Worm (Caenorhabditis elegans): ENCODE results near the gene rcq-5.
A peak's percentile ranks its signal among the peaks of the same experiment; 100 is the strongest.

The rcq-5 gene

ce11 chrIII:4060856-4061383, 3.1 kb upstream of the rcq-5 start:
- TF ChIP-seq madf-3 (GFP tag; IDR thresholded peaks at IDR 0.05) (0 out of 2 replicates have a peak, but pooled peaks have one; percentile 4), cebp-2 (GFP tag; IDR thresholded peaks at IDR 0.05) (0 out of 2 replicates have a peak, but pooled peaks have one; percentile 75), D2030.7 (GFP tag; IDR thresholded peaks at IDR 0.05) (peak; percentile 43), tbp1 (GFP tag; optimal IDR thresholded peaks at IDR 0.05) (peak; percentile 69), rpc-1 (optimal IDR thresholded peaks at IDR 0.05) (peak; percentile 37), rpc-1 (tag; optimal IDR thresholded peaks at IDR 0.05) (peak; percentile 65), zfh-2 (GFP tag; conservative IDR thresholded peaks at IDR 0.05) (0 out of 2 replicates have a peak, but pooled peaks have one; percentile 20), F33H1.4 (GFP tag; IDR thresholded peaks at IDR 0.05) (0 out of 2 replicates have a peak, but pooled peaks have one; percentile 13), ztf-18 (tag; optimal IDR thresholded peaks at IDR 0.05) (peak; percentile 6), lin-26 (GFP tag; IDR thresholded peaks at IDR 0.05) (peak; percentile 54; the same call in 1 of the 2 replicates)

ce11 chrIII:4060019-4060418, 2.2 kb upstream of the rcq-5 start, which contains the start of gene his-70:
Gene his-70 (minus strand): TSS chrIII:4060119.
- TF ChIP-seq D2030.7 (GFP tag; IDR thresholded peaks at IDR 0.05) (no peak), tbx-9 (tag; optimal IDR thresholded peaks at IDR 0.05; ENCODE audit: borderline replicate concordance) (no peak), atf-7 (tag; optimal IDR thresholded peaks at IDR 0.05) (no peak), ceh-58 (GFP tag; IDR thresholded peaks at IDR 0.05) (no peak), xnd-1 (tag; optimal IDR thresholded peaks at IDR 0.05) (no peak), ztf-28 (GFP tag; IDR thresholded peaks at IDR 0.05) (no peak), lag-1 (GFP tag; IDR thresholded peaks at IDR 0.05) (no peak), hmg-20 (GFP tag; IDR thresholded peaks at IDR 0.05) (no peak), ekl-4 (GFP tag; IDR thresholded peaks at IDR 0.05) (no peak), die-1 (tag; optimal IDR thresholded peaks at IDR 0.05) (no peak), lsy-27 (tag; optimal IDR thresholded peaks at IDR 0.05; ENCODE audit: borderline replicate concordance, insufficient read depth) (no peak), unc-62 (GFP tag; optimal IDR thresholded peaks at IDR 0.05) (no peak), ccch-3 (GFP tag; optimal IDR thresholded peaks at IDR 0.05) (no peak), sdz-38 (tag; optimal IDR thresholded peaks at IDR 0.05) (no peak), akir-1 (GFP tag; optimal IDR thresholded peaks at IDR 0.05) (no peak), zfh-2 (GFP tag; conservative IDR thresholded peaks at IDR 0.05) (no peak), lir-1 (GFP tag; conservative IDR thresholded peaks at IDR 0.05) (no peak), Y56A3A.18 (GFP tag; IDR thresholded peaks at IDR 0.05) (no peak)

- no peak for TF ChIP-seq nfya-2 (GFP tag; IDR thresholded peaks at IDR 0.05)
- TF ChIP-seq lag-1 (GFP tag; IDR thresholded peaks at IDR 0.05) = no peak
- TF ChIP-seq ets-4 (GFP tag; optimal IDR thresholded peaks at IDR 0.05) = no peak
These were observed 867 bp upstream of the rcq-5 start, which contains the start of gene his-69 for ce11 chrIII:4058643-4059042. Gene his-69 (minus strand): TSS chrIII:4058743.

ce11 chrIII:4049150-4049549, 8.6 kb downstream of the rcq-5 start:
- TF ChIP-seq somi-1 (GFP tag; optimal IDR thresholded peaks at IDR 0.05) = no peak
- no peak for TF ChIP-seq B0019.2 (GFP tag; conservative IDR thresholded peaks at IDR 0.05)
- TF ChIP-seq ccch-3 (GFP tag; optimal IDR thresholded peaks at IDR 0.05) = no peak
- TF ChIP-seq nfya-2 (GFP tag; IDR thresholded peaks at IDR 0.05) = no peak
- no peak for TF ChIP-seq mcd-1 (GFP tag; IDR thresholded peaks at IDR 0.05)
- no peak for TF ChIP-seq lir-1 (GFP tag; conservative IDR thresholded peaks at IDR 0.05)
- no peak for TF ChIP-seq rec-8 (tag; optimal IDR thresholded peaks at IDR 0.05)
- TF ChIP-seq madf-8 (GFP tag; conservative IDR thresholded peaks at IDR 0.05) = no peak
- no peak for TF ChIP-seq lsl-1 (GFP tag; optimal IDR thresholded peaks at IDR 0.05)
- no peak for TF ChIP-seq ceh-100 (GFP tag; IDR thresholded peaks at IDR 0.05)
- no peak for TF ChIP-seq bed-2 (GFP tag; IDR thresholded peaks at IDR 0.05)
- no peak for TF ChIP-seq hmg-20 (GFP tag; IDR thresholded peaks at IDR 0.05)
- TF ChIP-seq egrh-3 (GFP tag; IDR thresholded peaks at IDR 0.05) = no peak
- TF ChIP-seq attf-6 (GFP tag; IDR thresholded peaks at IDR 0.05) = no peak
- no peak for TF ChIP-seq him-1 (tag; optimal IDR thresholded peaks at IDR 0.05)
- no peak for TF ChIP-seq ZK185.1 (tag; optimal IDR thresholded peaks at IDR 0.05; ENCODE audit: poor library complexity, severe bottlenecking)
- no peak for TF ChIP-seq F57A8.1 (GFP tag; optimal IDR thresholded peaks at IDR 0.05)
- TF ChIP-seq ceh-58 (GFP tag; IDR thresholded peaks at IDR 0.05) = no peak
- TF ChIP-seq F10E7.11 (tag; optimal IDR thresholded peaks at IDR 0.05) = no peak
- TF ChIP-seq atf-7 (tag; optimal IDR thresholded peaks at IDR 0.05) = no peak
